Worm (Caenorhabditis elegans): Measurements from ENCODE around the gene cwp-3.

The cwp-3 gene

DNA sequence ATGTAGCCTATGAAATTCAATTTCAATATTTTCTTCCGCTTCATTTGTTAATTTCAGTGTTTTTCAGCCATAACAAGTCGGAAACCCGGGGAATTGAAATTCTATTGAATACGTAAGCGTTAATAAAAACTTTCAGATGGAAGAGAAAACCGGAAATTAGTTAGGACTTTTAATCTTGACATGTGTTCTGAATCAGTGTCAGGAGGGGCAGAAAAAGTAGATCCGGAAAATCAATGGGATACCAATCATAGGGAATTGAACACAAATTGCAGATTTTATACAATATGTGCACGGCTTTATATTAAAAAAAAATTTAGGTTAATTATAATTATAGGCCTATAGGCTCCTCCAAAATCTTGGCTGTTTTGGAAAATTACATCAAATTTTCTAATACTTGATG is 21.7 kb downstream of the cwp-3 start:
- TF ChIP-seq fkh-4 (tag; optimal IDR thresholded peaks at IDR 0.05; ENCODE audit: borderline replicate concordance) (peak; percentile 78), lir-3 (tag; optimal IDR thresholded peaks at IDR 0.05; ENCODE audit: poor library complexity) (no peak), unc-98 (GFP tag; IDR thresholded peaks at IDR 0.05) (no peak), ztf-4 (tag; optimal IDR thresholded peaks at IDR 0.05) (no peak), jun-1 (tag; optimal IDR thresholded peaks at IDR 0.05) (no peak), nhr-71 (tag; optimal IDR thresholded peaks at IDR 0.05) (no peak), xbp-1 (tag; optimal IDR thresholded peaks at IDR 0.05) (no peak), hlh-17 (GFP tag; optimal IDR thresholded peaks at IDR 0.05; ENCODE audit: borderline replicate concordance) (no peak), fkh-8 (tag; optimal IDR thresholded peaks at IDR 0.05) (peak; percentile 4), dsc-1 (tag; optimal IDR thresholded peaks at IDR 0.05) (peak; percentile 92)

DNA sequence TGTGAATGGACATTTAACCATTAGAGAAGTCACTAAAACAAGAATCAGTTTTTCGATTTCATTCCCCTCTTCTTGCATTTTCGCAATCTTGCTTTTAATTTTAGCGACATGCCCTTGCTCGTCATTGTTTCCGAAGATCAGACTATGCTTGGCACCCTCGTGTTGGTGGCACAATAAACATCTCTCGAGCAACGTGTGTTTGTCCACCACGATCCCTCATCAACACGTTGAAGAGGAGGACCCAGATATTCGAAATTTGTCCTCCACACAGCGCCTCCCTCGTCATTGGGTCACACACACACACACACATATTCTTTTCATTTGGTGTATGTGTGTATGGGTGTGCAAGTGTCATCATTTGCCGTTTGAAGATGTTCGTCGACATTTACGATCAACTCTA is 22.7 kb downstream of the cwp-3 start, which contains the start of gene srd-32:
srd-32 (plus strand) TSS at position 301 of the 400 bp plus-strand sequence.
- TF ChIP-seq unc-130 (tag; optimal IDR thresholded peaks at IDR 0.05) = no peak
- no peak for TF ChIP-seq zip-4 (GFP tag; optimal IDR thresholded peaks at IDR 0.05)
- TF ChIP-seq lin-35 (GFP tag; optimal IDR thresholded peaks at IDR 0.05) = no peak
- TF ChIP-seq hlh-17 (GFP tag; optimal IDR thresholded peaks at IDR 0.05; ENCODE audit: borderline replicate concordance) = no peak
- no peak for TF ChIP-seq zag-1 (tag; optimal IDR thresholded peaks at IDR 0.05)
- peak; percentile 68 for TF ChIP-seq dsc-1 (tag; optimal IDR thresholded peaks at IDR 0.05)
- TF ChIP-seq nhr-76 (tag; optimal IDR thresholded peaks at IDR 0.05) = no peak
- TF ChIP-seq egl-13 (tag; optimal IDR thresholded peaks at IDR 0.05) = no peak

DNA sequence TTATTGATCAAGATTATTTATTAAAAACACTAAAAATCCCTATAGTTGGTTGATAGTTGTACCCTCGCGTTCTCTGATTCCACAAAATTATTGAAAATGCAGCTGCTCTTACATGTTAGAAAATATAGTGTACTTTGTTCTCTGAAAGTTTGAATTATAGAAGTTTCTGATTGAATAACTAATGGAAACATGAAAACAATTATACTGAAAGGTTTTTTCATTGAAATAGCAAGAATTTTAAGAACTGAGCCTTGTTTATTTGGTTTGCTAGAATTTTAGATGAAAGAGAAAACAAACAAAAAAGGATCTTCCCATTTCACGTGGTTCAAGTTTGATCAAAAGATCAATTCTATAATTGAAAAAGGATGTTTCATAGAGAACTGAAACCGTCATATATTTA is 24.9 kb downstream of the cwp-3 start:
- TF ChIP-seq elt-3 (tag; optimal IDR thresholded peaks at IDR 0.05) (no peak), unc-98 (GFP tag; IDR thresholded peaks at IDR 0.05) (no peak), ceh-8 (GFP tag; optimal IDR thresholded peaks at IDR 0.05) (no peak), lin-39 (tag; optimal IDR thresholded peaks at IDR 0.05) (no peak), dsc-1 (tag; optimal IDR thresholded peaks at IDR 0.05) (peak; percentile 32), egl-27 (tag; optimal IDR thresholded peaks at IDR 0.05) (no peak), hpl-2 (GFP tag; optimal IDR thresholded peaks at IDR 0.05) (no peak), Y116A8C.19 (tag; optimal IDR thresholded peaks at IDR 0.05; ENCODE audit: borderline replicate concordance) (no peak), zag-1 (tag; optimal IDR thresholded peaks at IDR 0.05) (no peak), alr-1 (tag; optimal IDR thresholded peaks at IDR 0.05; ENCODE audit: borderline replicate concordance) (no peak), mab-9 (GFP tag; IDR thresholded peaks at IDR 0.05) (no peak), unc-86 (tag; optimal IDR thresholded peaks at IDR 0.05) (peak; percentile 18), egl-13 (tag; optimal IDR thresholded peaks at IDR 0.05) (no peak), fkh-8 (tag; optimal IDR thresholded peaks at IDR 0.05) (peak; percentile 52), nhr-47 (tag; optimal IDR thresholded peaks at IDR 0.05) (no peak), mdl-1 (tag; optimal IDR thresholded peaks at IDR 0.05) (no peak), hlh-4 (tag; optimal IDR thresholded peaks at IDR 0.05) (peak; percentile 59), nhr-237 (tag; optimal IDR thresholded peaks at IDR 0.05) (no peak), sox-4 (tag; optimal IDR thresholded peaks at IDR 0.05) (no peak), tbx-2 (tag; optimal IDR thresholded peaks at IDR 0.05) (no peak), lin-13 (GFP tag; optimal IDR thresholded peaks at IDR 0.05) (no peak), snu-23 (GFP tag; optimal IDR thresholded peaks at IDR 0.05) (no peak), unc-62 (GFP tag; optimal IDR thresholded peaks at IDR 0.05) (no peak), nhr-28 (tag; optimal IDR thresholded peaks at IDR 0.05) (no peak), hlh-17 (GFP tag; optimal IDR thresholded peaks at IDR 0.05; ENCODE audit: borderline replicate concordance) (no peak), ceh-63 (GFP tag; optimal IDR thresholded peaks at IDR 0.05) (no peak), lsy-2 (tag; optimal IDR thresholded peaks at IDR 0.05) (no peak), efl-1 (optimal IDR thresholded peaks at IDR 0.05) (no peak), efl-1 (GFP tag; optimal IDR thresholded peaks at IDR 0.05 in 1 of 2) (no peak), elt-2 (tag; optimal IDR thresholded peaks at IDR 0.05) (no peak), swsn-7 (tag; optimal IDR thresholded peaks at IDR 0.05) (no peak), sup-37 (GFP tag; optimal IDR thresholded peaks at IDR 0.05) (no peak), lin-35 (GFP tag; optimal IDR thresholded peaks at IDR 0.05) (no peak), F16B12.6 (tag; optimal IDR thresholded peaks at IDR 0.05) (no peak), irx-1 (tag; optimal IDR thresholded peaks at IDR 0.05) (no peak), tlp-1 (tag; optimal IDR thresholded peaks at IDR 0.05) (no peak), C16A3.4 (tag; optimal IDR thresholded peaks at IDR 0.05) (no peak), grh-1 (GFP tag; IDR thresholded peaks at IDR 0.05) (no peak), nhr-84 (tag; optimal IDR thresholded peaks at IDR 0.05) (no peak), skn-1 (tag; optimal IDR thresholded peaks at IDR 0.05) (no peak)

Data from whole organism, L1 larva.